Fruit fly (Drosophila melanogaster) whole organism, embryonic: ENCODE measurements around the gene smid.

Experiments used
- CG12071 ChIP-seq: fragments of 200-800 bp; sonication (Bioruptor generic); optimal IDR thresholded peaks from 3 replicates; lab custom pipeline; 2018; ENCODE audit warnings: missing biosample characterization, mild to moderate bottlenecking, missing genetic modification characterization
- CG12219 ChIP-seq: fragments of 200-800 bp; sonication (Bioruptor generic); optimal IDR thresholded peaks from 3 replicates; lab custom pipeline; 2018; ENCODE audit warnings: missing biosample characterization, mild to moderate bottlenecking, missing genetic modification characterization
- CG13296 ChIP-seq: fragments of 200-800 bp; sonication (Bioruptor generic); optimal IDR thresholded peaks from 3 replicates; lab custom pipeline; 2018; ENCODE audit warnings: missing biosample characterization, mild to moderate bottlenecking, missing genetic modification characterization
- CG15479 ChIP-seq: fragments of 200-800 bp; sonication (Bioruptor generic); optimal IDR thresholded peaks from 3 replicates; lab custom pipeline; 2019; ENCODE audit warnings: missing biosample characterization, mild to moderate bottlenecking, missing genetic modification characterization, moderate library complexity
- CG15696 ChIP-seq: fragments of 200-800 bp; sonication (Bioruptor generic); optimal IDR thresholded peaks from 2 replicates; lab custom pipeline; 2019; ENCODE audit warnings: missing biosample characterization, mild to moderate bottlenecking, missing genetic modification characterization, moderate library complexity
- CG18262 ChIP-seq: fragments of 200-800 bp; optimal IDR thresholded peaks from 3 replicates; lab custom pipeline; 2019; ENCODE audit warnings: missing biosample characterization, mild to moderate bottlenecking, missing genetic modification characterization, moderate library complexity
- CG30431 ChIP-seq: fragments of 200-800 bp; sonication (Bioruptor generic); optimal IDR thresholded peaks from 2 replicates; lab custom pipeline; 2017; ENCODE audit warnings: missing biosample characterization, missing genetic modification characterization
- CG34376 ChIP-seq: fragments of 200-800 bp; sonication (Bioruptor generic); optimal IDR thresholded peaks from 2 replicates; lab custom pipeline; 2018; ENCODE audit warnings: missing biosample characterization, mild to moderate bottlenecking, missing genetic modification characterization
- CG3838 ChIP-seq: fragments of 200-800 bp; sonication (Bioruptor generic); optimal IDR thresholded peaks from 3 replicates; lab custom pipeline; 2016; ENCODE audit warnings: missing biosample characterization, missing genetic modification characterization
- CG4424 ChIP-seq: fragments of 200-800 bp; sonication (Bioruptor generic); optimal IDR thresholded peaks from 3 replicates; lab custom pipeline; 2016; ENCODE audit warnings: missing biosample characterization, missing genetic modification characterization
- CG4730 ChIP-seq: fragments of 200-800 bp; sonication (Bioruptor generic); IDR thresholded peaks from 2 replicates; pipeline ENCODE4 v1.3.6; 2022; ENCODE audit warnings: missing biosample characterization, missing genetic modification characterization
- CG4820 ChIP-seq: fragments of 200-800 bp; sonication (Bioruptor generic); optimal IDR thresholded peaks from 3 replicates; lab custom pipeline; 2016; ENCODE audit warnings: missing biosample characterization, missing genetic modification characterization
- CG6175 ChIP-seq: fragments of 200-800 bp; sonication (Bioruptor generic); IDR thresholded peaks from 3 replicates; pipeline ENCODE4 v1.3.6; 2022; ENCODE audit warnings: missing biosample characterization, missing genetic modification characterization
- CG6254 ChIP-seq: fragments of 200-800 bp; sonication (Bioruptor generic); optimal IDR thresholded peaks from 3 replicates; lab custom pipeline; 2017; ENCODE audit warnings: mild to moderate bottlenecking, missing biosample characterization, missing genetic modification reagents, missing genetic modification characterization
- CG7786 ChIP-seq: fragments of 200-800 bp; sonication (Bioruptor generic); optimal IDR thresholded peaks from 2 replicates; lab custom pipeline; 2016; ENCODE audit warnings: missing biosample characterization, missing genetic modification characterization
- CG8478 ChIP-seq: fragments of >200 bp; optimal IDR thresholded peaks from 2 replicates; lab custom pipeline; 2018
- CG8765 ChIP-seq: fragments of 200-800 bp; sonication (Bioruptor generic); IDR thresholded peaks from 2 replicates; pipeline ENCODE4 v1.3.6; 2022; ENCODE audit warnings: missing biosample characterization, missing genetic modification characterization
- CG9609 ChIP-seq: fragments of 200-800 bp; sonication (Bioruptor generic); optimal IDR thresholded peaks from 3 replicates; lab custom pipeline; 2016; ENCODE audit warnings: missing biosample characterization, missing genetic modification characterization
- Dip2 ChIP-seq: fragments of 200-800 bp; sonication (Bioruptor generic); IDR thresholded peaks from 2 replicates; pipeline ENCODE4 v1.3.6; 2022; ENCODE audit warnings: missing biosample characterization, missing genetic modification characterization
- Dip3 ChIP-seq: fragments of 200-800 bp; sonication (Bioruptor generic); optimal IDR thresholded peaks from 3 replicates; lab custom pipeline; 2016; ENCODE audit warnings: missing biosample characterization, missing genetic modification characterization
- Fer2 ChIP-seq: fragments of 200-800 bp; sonication (Bioruptor generic); optimal IDR thresholded peaks from 2 replicates; lab custom pipeline; 2018; ENCODE audit warnings: missing biosample characterization, mild to moderate bottlenecking, missing genetic modification characterization, moderate library complexity
- GATAe ChIP-seq: fragments of 200-800 bp; sonication (Bioruptor generic); conservative IDR thresholded peaks from 2 replicates; pipeline ENCODE4 v1.3.6; 2022; ENCODE audit warnings: missing biosample characterization, missing genetic modification characterization
- Gug ChIP-seq: fragments of 200-800 bp; sonication (Bioruptor generic); IDR thresholded peaks from 4 replicates; pipeline ENCODE4 v1.3.6; 2022; ENCODE audit warnings: missing biosample characterization, missing genetic modification characterization
- Mes4 ChIP-seq: fragments of 200-800 bp; sonication (Bioruptor generic); optimal IDR thresholded peaks from 2 replicates; lab custom pipeline; 2016; ENCODE audit warnings: missing biosample characterization, missing genetic modification characterization
- Nf-YA ChIP-seq: fragments of 200-800 bp; sonication (Bioruptor generic); IDR thresholded peaks from 2 replicates; pipeline ENCODE4 v1.3.6; 2022; ENCODE audit warnings: missing biosample characterization, missing genetic modification characterization
- Pdp1 ChIP-seq, 2 experiments: fragments of 200-800 bp; sonication (Bioruptor generic); optimal IDR thresholded peaks; 3 replicates each; lab custom pipeline; 2016; ENCODE audit warnings: missing biosample characterization in 2 of 2, missing genetic modification characterization in 2 of 2, mild to moderate bottlenecking in 1 of 2, moderate library complexity in 1 of 2
- Stat92E ChIP-seq, 3 experiments: fragments of >200 bp in 2 of 3; fragments of 200-800 bp in 1 of 3; sonication (Bioruptor generic) in 1 of 3; optimal IDR thresholded peaks; 2 replicates each; lab custom pipeline; 2017 to 2019; ENCODE audit warnings: missing biosample characterization in 3 of 3, missing genetic modification characterization in 3 of 3, mild to moderate bottlenecking in 1 of 3, moderate library complexity in 1 of 3
- ab ChIP-seq: fragments of 200-800 bp; sonication (Bioruptor generic); optimal IDR thresholded peaks from 2 replicates; lab custom pipeline; 2016; ENCODE audit warnings: missing biosample characterization, missing genetic modification characterization
- bsh ChIP-seq, 2 experiments: fragments of 200-800 bp; sonication (Bioruptor generic); optimal IDR thresholded peaks; 2 replicates each; lab custom pipeline; 2017 to 2018; ENCODE audit warnings: mild to moderate bottlenecking in 2 of 2, missing biosample characterization in 2 of 2, missing genetic modification characterization in 2 of 2, moderate library complexity in 1 of 2
- cad ChIP-seq: fragments of >200 bp; optimal IDR thresholded peaks from 2 replicates; lab custom pipeline; 2017; ENCODE audit warnings: missing biosample characterization, missing genetic modification characterization
- cwo ChIP-seq: fragments of 200-800 bp; sonication (Bioruptor generic); optimal IDR thresholded peaks from 3 replicates; lab custom pipeline; 2017; ENCODE audit warnings: missing biosample characterization, missing genetic modification characterization, mild to moderate bottlenecking, moderate library complexity, missing genetic modification reagents
- da ChIP-seq: fragments of 200-800 bp; sonication (Bioruptor generic); optimal IDR thresholded peaks from 2 replicates; lab custom pipeline; 2016; ENCODE audit warnings: missing biosample characterization, missing genetic modification characterization
- ems ChIP-seq: fragments of 200-800 bp; sonication (Bioruptor generic); optimal IDR thresholded peaks from 3 replicates; lab custom pipeline; 2016; ENCODE audit warnings: missing biosample characterization, missing genetic modification characterization
- exex ChIP-seq: fragments of 200-800 bp; sonication (Bioruptor generic); optimal IDR thresholded peaks from 4 replicates; lab custom pipeline; 2018; ENCODE audit warnings: missing biosample characterization, mild to moderate bottlenecking, missing genetic modification characterization, moderate library complexity
- fu2 ChIP-seq: fragments of 200-800 bp; sonication (Bioruptor generic); optimal IDR thresholded peaks from 2 replicates; lab custom pipeline; 2016; ENCODE audit warnings: missing biosample characterization, missing genetic modification characterization
- gcm2 ChIP-seq: fragments of 200-800 bp; sonication (Bioruptor generic); optimal IDR thresholded peaks from 2 replicates; lab custom pipeline; 2016; ENCODE audit warnings: missing biosample characterization, missing genetic modification characterization
- lab ChIP-seq: fragments of 200-800 bp; sonication (Bioruptor generic); optimal IDR thresholded peaks from 3 replicates; lab custom pipeline; 2017; ENCODE audit warnings: missing biosample characterization, missing genetic modification characterization, mild to moderate bottlenecking, moderate library complexity, missing genetic modification reagents
- lbe ChIP-seq: fragments of 200-800 bp; sonication (Bioruptor generic); optimal IDR thresholded peaks from 2 replicates; lab custom pipeline; 2016; ENCODE audit warnings: missing biosample characterization, mild to moderate bottlenecking, missing genetic modification characterization
- lilli ChIP-seq: fragments of 200-800 bp; sonication (Bioruptor generic); optimal IDR thresholded peaks from 3 replicates; lab custom pipeline; 2016; ENCODE audit warnings: missing biosample characterization, missing genetic modification characterization
- mirr ChIP-seq: fragments of 200-800 bp; sonication (Bioruptor generic); optimal IDR thresholded peaks from 3 replicates; lab custom pipeline; 2018; ENCODE audit warnings: missing biosample characterization, mild to moderate bottlenecking, missing genetic modification characterization
- nerfin-1 ChIP-seq: fragments of 200-800 bp; sonication (Bioruptor generic); optimal IDR thresholded peaks from 3 replicates; lab custom pipeline; 2019; ENCODE audit warnings: missing biosample characterization, mild to moderate bottlenecking, missing genetic modification characterization, moderate library complexity
- pum ChIP-seq: fragments of 200-800 bp; sonication (Bioruptor generic); optimal IDR thresholded peaks from 2 replicates; lab custom pipeline; 2016; ENCODE audit warnings: missing biosample characterization, missing genetic modification characterization
- ranshi ChIP-seq: fragments of 200-800 bp; sonication (Bioruptor generic); IDR thresholded peaks from 2 replicates; pipeline ENCODE4 v1.3.6; 2022; ENCODE audit warnings: missing biosample characterization, missing genetic modification characterization
- repo ChIP-seq: fragments of 200-800 bp; sonication (Bioruptor generic); optimal IDR thresholded peaks from 2 replicates; lab custom pipeline; 2016; ENCODE audit warnings: missing biosample characterization, missing genetic modification characterization
- row ChIP-seq: fragments of 200-800 bp; sonication (Bioruptor generic); IDR thresholded peaks from 3 replicates; pipeline ENCODE4 v1.3.6; 2022; ENCODE audit warnings: missing biosample characterization, missing genetic modification characterization
- sqz ChIP-seq: fragments of 200-800 bp; sonication (Bioruptor generic); optimal IDR thresholded peaks from 3 replicates; lab custom pipeline; 2018; ENCODE audit warnings: missing biosample characterization, mild to moderate bottlenecking, missing genetic modification characterization
- sug ChIP-seq: fragments of 200-800 bp; optimal IDR thresholded peaks from 2 replicates; lab custom pipeline; 2019; ENCODE audit warnings: missing biosample characterization, mild to moderate bottlenecking, missing genetic modification characterization, moderate library complexity
- trem ChIP-seq: fragments of 200-800 bp; optimal IDR thresholded peaks from 3 replicates; lab custom pipeline; 2019; ENCODE audit warnings: missing biosample characterization, mild to moderate bottlenecking, missing genetic modification characterization, moderate library complexity
- twi ChIP-seq: fragments of 200-800 bp; optimal IDR thresholded peaks from 2 replicates; lab custom pipeline; 2019; ENCODE audit warnings: missing biosample characterization, mild to moderate bottlenecking, missing genetic modification characterization, moderate library complexity

Gene smid

dm6 chr3L:7339216-7339742, 42.1 kb upstream of the smid start, which contains the start of the genes lark and eco (continued):
- TF ChIP-seq CG9609 (no peak), lilli (no peak), Gug (GFP tag; lab: Robert Waterston, UW) (no peak), sqz (GFP tag; lab: Kevin White, UChicago) (no peak), CG8478 (lab: Kevin White, UChicago) (no peak), CG30431 (no peak), trem (tag; lab: Kevin White, UChicago) (peak; percentile 26), repo (no peak), GATAe (no peak), Mes4 (GFP tag; lab: Kevin White, UChicago) (no peak), gcm2 (GFP tag; lab: Kevin White, UChicago) (no peak)

- TF ChIP-seq CG4820 (GFP tag; lab: Kevin White, UChicago): no peak
- TF ChIP-seq Nf-YA (GFP tag; lab: Robert Waterston, UW): no peak
- TF ChIP-seq exex (tag; lab: Kevin White, UChicago): peak; percentile 96
- no peak for TF ChIP-seq Dip3 (GFP tag; lab: Kevin White, UChicago)
- no peak for TF ChIP-seq da (GFP tag; lab: Kevin White, UChicago)
- peak; percentile 77 for TF ChIP-seq CG34376 (GFP tag; lab: Kevin White, UChicago)
- peak; percentile 68 for TF ChIP-seq cwo
- TF ChIP-seq CG3838 (GFP tag; lab: Kevin White, UChicago): no peak
- no peak for TF ChIP-seq Stat92E (GFP tag; optimal IDR thresholded peaks at IDR 0.05; lab: Kevin White, UChicago)
- peak; percentile 38 for TF ChIP-seq sug (tag; lab: Kevin White, UChicago)
- peak; percentile 91 for TF ChIP-seq mirr (GFP tag; lab: Kevin White, UChicago)
- TF ChIP-seq lab: peak; percentile 8
- peak in 1 of 2 experiments; percentile 24 for TF ChIP-seq Pdp1 (GFP tag; optimal IDR thresholded peaks at IDR 0.05; lab: Kevin White, UChicago)
- TF ChIP-seq CG13296 (GFP tag; lab: Kevin White, UChicago): peak; percentile 17
- no peak for TF ChIP-seq ranshi (GFP tag; lab: Robert Waterston, UW)
- no peak for TF ChIP-seq bsh (GFP tag; optimal IDR thresholded peaks at IDR 0.05; lab: Kevin White, UChicago)
- TF ChIP-seq cad (GFP tag; lab: Kevin White, UChicago): no peak
- TF ChIP-seq CG15479 (GFP tag; lab: Kevin White, UChicago): peak; percentile 69
- TF ChIP-seq Gug (GFP tag; lab: Robert Waterston, UW): no peak
Measured at dm6 chr3L:7344001-7344400, 37.4 kb upstream of the smid start.

dm6 chr3L:7344965-7345427, 36.4 kb upstream of the smid start, which contains the start of gene Cln7:
Gene Cln7, minus strand, starts transcription at chr3L:7345183.
- peak; percentile 70 for TF ChIP-seq CG12071 (GFP tag; lab: Kevin White, UChicago)
- no peak for TF ChIP-seq CG6254 (GFP tag; lab: Kevin White, UChicago)
- no peak for TF ChIP-seq fu2 (GFP tag; lab: Kevin White, UChicago)
- peak; percentile 39 for TF ChIP-seq CG18262
- peak; percentile 59 for TF ChIP-seq lbe (GFP tag; lab: Kevin White, UChicago)
- TF ChIP-seq ems (GFP tag; lab: Kevin White, UChicago): no peak
- TF ChIP-seq ab (GFP tag; lab: Kevin White, UChicago): no peak
- no peak for TF ChIP-seq Dip2 (GFP tag; lab: Robert Waterston, UW)
- TF ChIP-seq twi: no peak
- peak; percentile 29; the same call in 1 of the 3 replicates for TF ChIP-seq CG6175
- no peak; the same call in 2 of the 3 replicates for TF ChIP-seq row (GFP tag; lab: Robert Waterston, UW)
- TF ChIP-seq CG4730: no peak
- TF ChIP-seq Fer2 (tag; lab: Kevin White, UChicago): no peak
- no peak for TF ChIP-seq pum (GFP tag; lab: Kevin White, UChicago)
- TF ChIP-seq CG3838 (GFP tag; lab: Kevin White, UChicago): no peak
- peak; percentile 16 for TF ChIP-seq CG12219 (GFP tag; lab: Kevin White, UChicago)
- no peak for TF ChIP-seq CG4424 (GFP tag; lab: Kevin White, UChicago)
- no peak for TF ChIP-seq cad (GFP tag; lab: Kevin White, UChicago)
- peak; percentile 31 for TF ChIP-seq trem (tag; lab: Kevin White, UChicago)
- no peak for TF ChIP-seq CG15696 (tag; lab: Kevin White, UChicago)
- peak; percentile 22 for TF ChIP-seq nerfin-1 (tag; lab: Kevin White, UChicago)
- TF ChIP-seq CG7786 (GFP tag; lab: Kevin White, UChicago): peak; percentile 8
- peak; percentile 71; the same call in 1 of the 2 replicates for TF ChIP-seq CG8765 (GFP tag; lab: Robert Waterston, UW)
